Worm (Caenorhabditis elegans) whole organism, mixed stage, embryonic: ENCODE measurements around the gene ida-1.

Source experiments
- bed-3 ChIP-seq: fragments of 200-800 bp; sonication (Bioruptor generic); optimal IDR thresholded peaks from 3 replicates; lab custom pipeline; 2018; ENCODE audit warnings: mild to moderate bottlenecking, missing genetic modification characterization, moderate library complexity, missing compliant biosample characterization
- ceh-83 ChIP-seq: fragments of 200-800 bp; sonication (Bioruptor generic); optimal IDR thresholded peaks from 2 replicates; lab custom pipeline; 2018; ENCODE audit warnings: mild to moderate bottlenecking, missing genetic modification characterization, missing compliant biosample characterization
- elt-3 ChIP-seq: fragments of 150-350 bp; optimal IDR thresholded peaks from 2 replicates; lab custom pipeline; 2014; ENCODE audit warnings: missing biosample characterization, missing genetic modification characterization
- ham-2 ChIP-seq: fragments of 200-800 bp; sonication (Bioruptor generic); optimal IDR thresholded peaks from 2 replicates; lab custom pipeline; 2018; ENCODE audit warnings: mild to moderate bottlenecking, missing genetic modification characterization, missing compliant biosample characterization
- lin-13 ChIP-seq: fragments of 150-350 bp; optimal IDR thresholded peaks from 2 replicates; lab custom pipeline; 2014; ENCODE audit warnings: missing biosample characterization, missing genetic modification characterization
- mep-1 ChIP-seq: fragments of 150-350 bp; optimal IDR thresholded peaks from 2 replicates; lab custom pipeline; 2017; ENCODE audit warnings: missing biosample characterization, missing genetic modification reagents, missing genetic modification characterization, inconsistent platforms
- nhr-12 ChIP-seq: fragments of 150-350 bp; optimal IDR thresholded peaks from 2 replicates; lab custom pipeline; 2014; ENCODE audit warnings: missing biosample characterization, missing genetic modification characterization
- nhr-237 ChIP-seq: fragments of 150-350 bp; optimal IDR thresholded peaks from 2 replicates; lab custom pipeline; 2014; ENCODE audit warnings: missing biosample characterization, missing genetic modification characterization
- nhr-76 ChIP-seq: sonication (generic microtip); optimal IDR thresholded peaks from 2 replicates; lab custom pipeline; 2017; ENCODE audit warnings: missing biosample characterization, missing genetic modification characterization
- snpc-4 ChIP-seq: fragments of 150-350 bp; optimal IDR thresholded peaks from 2 replicates; lab custom pipeline; 2014; ENCODE audit warnings: missing biosample characterization, missing genetic modification characterization
- ztf-11 ChIP-seq: fragments of 150-350 bp; optimal IDR thresholded peaks from 2 replicates; lab custom pipeline; 2014; ENCODE audit warnings: missing biosample characterization, missing genetic modification characterization

DNA sequence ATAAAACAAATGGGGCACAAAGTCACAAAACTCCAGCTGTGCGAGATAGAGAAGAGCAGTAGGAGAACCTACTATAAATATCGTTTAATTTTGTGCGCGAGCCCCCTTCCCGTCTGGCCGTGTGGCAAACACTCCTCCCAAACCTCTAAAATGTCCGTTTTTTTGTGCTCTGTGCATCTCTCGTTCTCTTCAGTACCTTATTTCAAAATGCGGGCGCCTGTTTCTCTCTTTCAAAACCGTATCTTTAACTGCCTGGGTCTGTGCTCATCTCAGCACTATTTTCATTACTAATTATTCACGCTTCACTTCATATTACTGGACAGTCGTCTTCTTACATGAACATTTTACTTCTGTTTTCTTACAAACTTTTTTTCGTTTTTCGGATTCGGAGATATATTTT lies 54.7 kb downstream of the ida-1 start:
- TF ChIP-seq ztf-11, result no peak
- TF ChIP-seq snpc-4, result no peak
- no peak for TF ChIP-seq nhr-12 (tag; lab: Kevin White, UChicago)
- TF ChIP-seq elt-3 (tag; lab: Kevin White, UChicago), result no peak
- TF ChIP-seq bed-3, result no peak
- no peak for TF ChIP-seq lin-13
- TF ChIP-seq ceh-83, result no peak
- TF ChIP-seq ham-2 (GFP tag; lab: Kevin White, UChicago), result no peak
- no peak for TF ChIP-seq nhr-237 (tag; lab: Kevin White, UChicago)
- TF ChIP-seq nhr-76 (tag; lab: Kevin White, UChicago), result no peak
- no peak for TF ChIP-seq mep-1 (tag; lab: Kevin White, UChicago)
